Fruit fly (Drosophila melanogaster) whole organism, embryonic: ENCODE results near the gene CG1703.
A peak's percentile ranks its signal among the peaks of the same experiment; 100 is the strongest.

ENCODE experiments used
- Antp ChIP-seq: fragments of 200-800 bp; sonication (Bioruptor generic); optimal IDR thresholded peaks from 3 replicates; lab custom pipeline; 2016; ENCODE audit warnings: missing biosample characterization, missing genetic modification characterization
- B-H1 ChIP-seq: fragments of 200-800 bp; sonication (Bioruptor generic); IDR thresholded peaks from 3 replicates; pipeline ENCODE4 v1.3.6; 2022; ENCODE audit warnings: missing biosample characterization, missing genetic modification characterization
- BtbVII ChIP-seq: fragments of 200-800 bp; sonication (Bioruptor generic); optimal IDR thresholded peaks from 3 replicates; lab custom pipeline; 2017; ENCODE audit warnings: missing biosample characterization, mild to moderate bottlenecking, missing genetic modification characterization
- Bteb2 ChIP-seq: fragments of 200-800 bp; sonication (Bioruptor generic); optimal IDR thresholded peaks from 2 replicates; lab custom pipeline; 2016; ENCODE audit warnings: missing biosample characterization, missing genetic modification characterization
- CG10209 ChIP-seq: fragments of 200-800 bp; sonication (Bioruptor generic); optimal IDR thresholded peaks from 3 replicates; lab custom pipeline; 2017; ENCODE audit warnings: missing biosample characterization, mild to moderate bottlenecking, missing genetic modification characterization, missing genetic modification reagents
- CG10543 ChIP-seq: fragments of 200-800 bp; sonication (Bioruptor generic); optimal IDR thresholded peaks from 3 replicates; lab custom pipeline; 2017; ENCODE audit warnings: missing biosample characterization, mild to moderate bottlenecking, missing genetic modification characterization, moderate library complexity
- CG11695 ChIP-seq: fragments of 200-800 bp; sonication (Bioruptor generic); IDR thresholded peaks from 3 replicates; pipeline ENCODE4 v1.3.6; 2022; ENCODE audit warnings: missing biosample characterization, missing genetic modification characterization
- CG12155 ChIP-seq: fragments of 200-800 bp; sonication (Bioruptor generic); optimal IDR thresholded peaks from 3 replicates; lab custom pipeline; 2016; ENCODE audit warnings: missing biosample characterization, missing genetic modification characterization
- CG12299 ChIP-seq: fragments of 200-800 bp; sonication (Bioruptor generic); optimal IDR thresholded peaks from 2 replicates; lab custom pipeline; 2018; ENCODE audit warnings: missing biosample characterization, mild to moderate bottlenecking, missing genetic modification characterization
- CG17359 ChIP-seq: fragments of 200-800 bp; sonication (Bioruptor generic); optimal IDR thresholded peaks from 3 replicates; lab custom pipeline; 2018; ENCODE audit warnings: missing biosample characterization, mild to moderate bottlenecking, missing genetic modification characterization, moderate library complexity
- CG17802 ChIP-seq: fragments of 200-800 bp; sonication (Bioruptor generic); optimal IDR thresholded peaks from 2 replicates; lab custom pipeline; 2018; ENCODE audit warnings: missing biosample characterization, mild to moderate bottlenecking, missing genetic modification characterization, moderate library complexity
- CG18262 ChIP-seq: fragments of 200-800 bp; optimal IDR thresholded peaks from 3 replicates; lab custom pipeline; 2019; ENCODE audit warnings: missing biosample characterization, mild to moderate bottlenecking, missing genetic modification characterization, moderate library complexity
- CG18619 ChIP-seq: fragments of 200-800 bp; sonication (Bioruptor generic); optimal IDR thresholded peaks from 3 replicates; lab custom pipeline; 2017; ENCODE audit warnings: missing biosample characterization, mild to moderate bottlenecking, missing genetic modification characterization
- CG18764 ChIP-seq: fragments of 200-800 bp; sonication (Bioruptor generic); optimal IDR thresholded peaks from 3 replicates; lab custom pipeline; 2016; ENCODE audit warnings: missing biosample characterization, missing genetic modification characterization
- CG33213 ChIP-seq: fragments of 200-800 bp; sonication (Bioruptor generic); optimal IDR thresholded peaks from 3 replicates; lab custom pipeline; 2016; ENCODE audit warnings: missing biosample characterization, missing genetic modification characterization
- CG3847 ChIP-seq: fragments of 200-800 bp; sonication (Bioruptor generic); IDR thresholded peaks from 2 replicates; pipeline ENCODE4 v1.3.6; 2022; ENCODE audit warnings: missing biosample characterization, missing genetic modification characterization
- CG42726 ChIP-seq: fragments of 200-800 bp; sonication (Bioruptor generic); IDR thresholded peaks from 2 replicates; pipeline ENCODE4 v1.3.6; 2022; ENCODE audit warnings: missing biosample characterization, missing genetic modification characterization; ENCODE audit not compliant: partially characterized antibody
- CG6175 ChIP-seq: fragments of 200-800 bp; sonication (Bioruptor generic); IDR thresholded peaks from 3 replicates; pipeline ENCODE4 v1.3.6; 2022; ENCODE audit warnings: missing biosample characterization, missing genetic modification characterization
- CG7556 ChIP-seq: fragments of 200-800 bp; sonication (Bioruptor generic); optimal IDR thresholded peaks from 2 replicates; lab custom pipeline; 2017; ENCODE audit warnings: missing biosample characterization, mild to moderate bottlenecking, missing genetic modification characterization
- CG8765 ChIP-seq: fragments of 200-800 bp; sonication (Bioruptor generic); IDR thresholded peaks from 2 replicates; pipeline ENCODE4 v1.3.6; 2022; ENCODE audit warnings: missing biosample characterization, missing genetic modification characterization
- CG8944 ChIP-seq: fragments of 200-800 bp; sonication (Bioruptor generic); optimal IDR thresholded peaks from 3 replicates; lab custom pipeline; 2016; ENCODE audit warnings: missing biosample characterization, missing genetic modification characterization
- CG9797 ChIP-seq: fragments of 200-800 bp; sonication (Bioruptor generic); optimal IDR thresholded peaks from 3 replicates; lab custom pipeline; 2018; ENCODE audit warnings: missing biosample characterization, mild to moderate bottlenecking, missing genetic modification characterization
- CkIIα-i1 ChIP-seq: fragments of 200-800 bp; sonication (Bioruptor generic); IDR thresholded peaks from 2 replicates; pipeline ENCODE4 v1.3.6; 2022; ENCODE audit warnings: missing biosample characterization, missing genetic modification characterization
- CoRest ChIP-seq: fragments of 200-800 bp; sonication (Bioruptor generic); optimal IDR thresholded peaks from 3 replicates; lab custom pipeline; 2018; ENCODE audit warnings: missing biosample characterization, mild to moderate bottlenecking, missing genetic modification characterization, moderate library complexity
- Dbx ChIP-seq: fragments of 200-800 bp; sonication (Bioruptor generic); IDR thresholded peaks from 3 replicates; pipeline ENCODE4 v1.3.6; 2022; ENCODE audit warnings: missing biosample characterization, missing genetic modification characterization
- Dll ChIP-seq: fragments of 200-800 bp; sonication (Bioruptor generic); IDR thresholded peaks from 4 replicates; pipeline ENCODE4 v1.3.6; 2022; ENCODE audit warnings: missing biosample characterization, missing genetic modification characterization; ENCODE audit not compliant: partially characterized antibody
- E2f1 ChIP-seq: fragments of 200-800 bp; sonication (Bioruptor generic); IDR thresholded peaks from 2 replicates; pipeline ENCODE4 v1.3.6; 2022; ENCODE audit warnings: missing biosample characterization, missing genetic modification characterization
- Eip74EF ChIP-seq, 2 experiments: fragments of 200-800 bp in 1 of 2; fragments of >200 bp in 1 of 2; sonication (Bioruptor generic) in 1 of 2; optimal IDR thresholded peaks; 2 replicates each; lab custom pipeline; 2017 to 2019; ENCODE audit warnings: missing biosample characterization in 2 of 2, missing genetic modification characterization in 2 of 2, mild to moderate bottlenecking in 1 of 2, moderate library complexity in 1 of 2
- Hmx ChIP-seq: fragments of 200-800 bp; sonication (Bioruptor generic); optimal IDR thresholded peaks from 2 replicates; lab custom pipeline; 2016; ENCODE audit warnings: missing biosample characterization, missing genetic modification characterization
- Hr39 ChIP-seq: fragments of >200 bp; optimal IDR thresholded peaks from 2 replicates; lab custom pipeline; 2017
- Max ChIP-seq: fragments of 200-800 bp; sonication (Bioruptor generic); optimal IDR thresholded peaks from 2 replicates; lab custom pipeline; 2016; ENCODE audit warnings: missing biosample characterization, mild to moderate bottlenecking, missing genetic modification characterization
- Oli ChIP-seq: fragments of 200-800 bp; sonication (Bioruptor generic); optimal IDR thresholded peaks from 2 replicates; lab custom pipeline; 2018; ENCODE audit warnings: missing biosample characterization, mild to moderate bottlenecking, missing genetic modification characterization, moderate library complexity
- Sox100B ChIP-seq: fragments of 200-800 bp; sonication (Bioruptor generic); optimal IDR thresholded peaks from 3 replicates; lab custom pipeline; 2018; ENCODE audit warnings: missing biosample characterization, mild to moderate bottlenecking, missing genetic modification characterization
- ac ChIP-seq: fragments of 200-800 bp; sonication (Bioruptor generic); optimal IDR thresholded peaks from 3 replicates; lab custom pipeline; 2017; ENCODE audit warnings: missing biosample characterization, mild to moderate bottlenecking, missing genetic modification characterization
- bsh ChIP-seq, 2 experiments: fragments of 200-800 bp; sonication (Bioruptor generic); optimal IDR thresholded peaks; 2 replicates each; lab custom pipeline; 2017 to 2018; ENCODE audit warnings: mild to moderate bottlenecking in 2 of 2, missing biosample characterization in 2 of 2, missing genetic modification characterization in 2 of 2, moderate library complexity in 1 of 2
- caup ChIP-seq: fragments of 200-800 bp; sonication (Bioruptor generic); optimal IDR thresholded peaks from 3 replicates; lab custom pipeline; 2017; ENCODE audit warnings: missing biosample characterization, mild to moderate bottlenecking, missing genetic modification characterization, moderate library complexity; ENCODE audit not compliant: severe bottlenecking
- chinmo ChIP-seq: fragments of 200-800 bp; sonication (Bioruptor generic); IDR thresholded peaks from 4 replicates; pipeline ENCODE4 v1.3.6; 2022; ENCODE audit warnings: missing biosample characterization, missing genetic modification characterization; ENCODE audit not compliant: partially characterized antibody
- dysf ChIP-seq: fragments of 200-800 bp; sonication (Bioruptor generic); IDR thresholded peaks from 3 replicates; pipeline ENCODE4 v1.3.6; 2022; ENCODE audit warnings: missing biosample characterization, missing genetic modification characterization
- gem ChIP-seq: fragments of 200-800 bp; sonication (Bioruptor generic); optimal IDR thresholded peaks from 2 replicates; lab custom pipeline; 2019; ENCODE audit warnings: missing biosample characterization, mild to moderate bottlenecking, missing genetic modification characterization, moderate library complexity
- hth ChIP-seq: fragments of >200 bp; optimal IDR thresholded peaks from 2 replicates; lab custom pipeline; 2017; ENCODE audit warnings: inconsistent platforms
- ind ChIP-seq: fragments of 200-800 bp; sonication (Bioruptor generic); optimal IDR thresholded peaks from 3 replicates; lab custom pipeline; 2016; ENCODE audit warnings: missing biosample characterization, missing genetic modification characterization
- kah ChIP-seq: fragments of 200-800 bp; sonication (Bioruptor generic); optimal IDR thresholded peaks from 2 replicates; lab custom pipeline; 2018; ENCODE audit warnings: missing biosample characterization, mild to moderate bottlenecking, missing genetic modification characterization
- psq ChIP-seq: fragments of 200-800 bp; sonication (Bioruptor generic); optimal IDR thresholded peaks from 2 replicates; lab custom pipeline; 2017; ENCODE audit warnings: missing biosample characterization, missing genetic modification characterization
- ro ChIP-seq: fragments of 200-800 bp; sonication (Bioruptor generic); IDR thresholded peaks from 2 replicates; pipeline ENCODE4 v1.3.6; 2022; ENCODE audit warnings: missing biosample characterization, missing genetic modification characterization
- shn ChIP-seq: fragments of 200-800 bp; sonication (Bioruptor generic); optimal IDR thresholded peaks from 3 replicates; lab custom pipeline; 2016; ENCODE audit warnings: missing biosample characterization, missing genetic modification characterization
- sisA ChIP-seq: fragments of 200-800 bp; sonication (Bioruptor generic); IDR thresholded peaks from 2 replicates; pipeline ENCODE4 v1.3.6; 2022; ENCODE audit warnings: missing biosample characterization, missing genetic modification characterization
- tin ChIP-seq: fragments of 200-800 bp; sonication (Bioruptor generic); optimal IDR thresholded peaks from 3 replicates; lab custom pipeline; 2016; ENCODE audit warnings: missing biosample characterization, missing genetic modification characterization
- toy ChIP-seq: fragments of 200-800 bp; sonication (Bioruptor generic); IDR thresholded peaks from 2 replicates; pipeline ENCODE4 v1.3.6; 2022; ENCODE audit warnings: missing biosample characterization, missing genetic modification characterization
- tup ChIP-seq: fragments of 200-800 bp; sonication (Bioruptor generic); optimal IDR thresholded peaks from 2 replicates; lab custom pipeline; 2016; ENCODE audit warnings: missing biosample characterization, mild to moderate bottlenecking, missing genetic modification characterization, moderate library complexity
- wek ChIP-seq: fragments of 200-800 bp; sonication (Bioruptor generic); optimal IDR thresholded peaks from 3 replicates; lab custom pipeline; 2018; ENCODE audit warnings: missing biosample characterization, mild to moderate bottlenecking, missing genetic modification characterization, moderate library complexity

CG1703 gene

dm6 chrX:11611645-11612079, at the start of gene CG1703, which contains the start of gene CG2247 (continued):
- TF ChIP-seq sisA = no peak
- TF ChIP-seq Bteb2 (GFP tag; lab: Kevin White, UChicago) = no peak
- TF ChIP-seq chinmo = peak; percentile 58; the same call in 1 of the 4 replicates
- no peak for TF ChIP-seq psq (GFP tag; lab: Kevin White, UChicago)
- no peak for TF ChIP-seq CG10209 (GFP tag; lab: Kevin White, UChicago)
- no peak for TF ChIP-seq CG6175 (GFP tag; lab: Robert Waterston, UW)
- TF ChIP-seq CG33213 = no peak
- TF ChIP-seq CG9797 (GFP tag; lab: Kevin White, UChicago) = peak; percentile 86
- no peak for TF ChIP-seq shn
- no peak for TF ChIP-seq tup (GFP tag; lab: Kevin White, UChicago)
- TF ChIP-seq ind (GFP tag; lab: Kevin White, UChicago) = no peak
- no peak for TF ChIP-seq E2f1 (GFP tag; lab: Robert Waterston, UW)
- no peak for TF ChIP-seq CG8765 (GFP tag; lab: Robert Waterston, UW)
- TF ChIP-seq wek (GFP tag; lab: Kevin White, UChicago) = no peak
- no peak for TF ChIP-seq Hr39
- TF ChIP-seq CG8944 (GFP tag; lab: Kevin White, UChicago) = no peak
- no peak for TF ChIP-seq CG10543
- no peak for TF ChIP-seq CG18764 (GFP tag; lab: Kevin White, UChicago)
- no peak for TF ChIP-seq Sox100B (GFP tag; lab: Kevin White, UChicago)
- no peak for TF ChIP-seq CG7556 (GFP tag; lab: Kevin White, UChicago)

- peak; percentile 6 to 57 for TF ChIP-seq bsh (GFP tag; optimal IDR thresholded peaks at IDR 0.05; lab: Kevin White, UChicago)
- TF ChIP-seq Hmx = no peak
- no peak for TF ChIP-seq ro (GFP tag; lab: Robert Waterston, UW)
- TF ChIP-seq CG17802 (tag; lab: Kevin White, UChicago) = no peak
- TF ChIP-seq Dll (GFP tag; lab: Robert Waterston, UW) = no peak
- peak; percentile 29 for TF ChIP-seq CG12299 (tag; lab: Kevin White, UChicago)
- no peak for TF ChIP-seq BtbVII (GFP tag; lab: Kevin White, UChicago)
- no peak for TF ChIP-seq CkIIα-i1 (GFP tag; lab: Robert Waterston, UW)
- no peak for TF ChIP-seq Eip74EF (GFP tag; optimal IDR thresholded peaks at IDR 0.05; lab: Kevin White, UChicago)
- no peak for TF ChIP-seq CG11695 (GFP tag; lab: Robert Waterston, UW)
- TF ChIP-seq caup (GFP tag; lab: Kevin White, UChicago) = no peak
- peak; percentile 35; the same call in 1 of the 3 replicates for TF ChIP-seq dysf (GFP tag; lab: Robert Waterston, UW)
- peak; percentile 45; the same call in 2 of the 3 replicates for TF ChIP-seq Dbx (GFP tag; lab: Robert Waterston, UW)
- TF ChIP-seq CG3847 (GFP tag; lab: Robert Waterston, UW) = peak; percentile 67
- TF ChIP-seq gem (tag; lab: Kevin White, UChicago) = no peak
- no peak for TF ChIP-seq kah (GFP tag; lab: Kevin White, UChicago)
- peak; percentile 19 for TF ChIP-seq tin (GFP tag; lab: Kevin White, UChicago)
- TF ChIP-seq CG12155 = peak; percentile 45
- TF ChIP-seq Oli (tag; lab: Kevin White, UChicago) = peak; percentile 41
- peak; percentile 46 for TF ChIP-seq CG18262 (tag; lab: Kevin White, UChicago)
- no peak for TF ChIP-seq CG42726 (GFP tag; lab: Robert Waterston, UW)
- no peak for TF ChIP-seq hth (lab: Kevin White, UChicago)
- no peak for TF ChIP-seq toy (GFP tag; lab: Robert Waterston, UW)
- TF ChIP-seq B-H1 (GFP tag; lab: Robert Waterston, UW) = no peak; the same call in 2 of the 3 replicates
- TF ChIP-seq ac (GFP tag; lab: Kevin White, UChicago) = no peak
- no peak for TF ChIP-seq CG18619
- peak; percentile 72 for TF ChIP-seq CoRest (tag; lab: Kevin White, UChicago)
- TF ChIP-seq CG17359 (tag; lab: Kevin White, UChicago) = peak; percentile 8
- TF ChIP-seq Max (GFP tag; lab: Kevin White, UChicago) = peak; percentile 47
- TF ChIP-seq Antp = no peak
Measured at dm6 chrX:11569956-11570695, 41.6 kb upstream of the CG1703 start, which contains the start of the genes Polr2A and CG11699. Gene Polr2A, minus strand, starts transcription at chrX:11570326. Gene CG11699, plus strand, starts transcription at chrX:11570621.
